Worm (Caenorhabditis elegans): ENCODE data around the gene cah-4.

DNA sequence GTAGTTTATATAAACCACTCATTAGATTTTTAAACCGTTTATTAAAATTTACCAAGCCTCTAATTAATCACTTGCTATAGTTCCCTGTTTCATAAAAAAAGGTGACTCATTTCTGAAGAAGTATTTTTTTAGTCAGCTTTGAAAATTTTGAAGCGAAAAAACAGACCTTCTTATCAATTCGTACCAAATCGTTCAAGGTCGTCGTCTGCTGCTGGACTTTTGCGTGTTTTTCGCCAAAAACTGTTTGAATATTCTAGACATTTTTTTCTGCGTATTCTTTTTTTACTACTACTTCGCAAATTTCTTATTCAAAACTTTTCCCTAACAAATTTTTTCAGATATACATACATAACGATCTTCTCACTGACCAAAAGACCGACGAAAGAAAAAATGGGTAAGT, at the start of gene cah-4:
- TF ChIP-seq cebp-2 (GFP tag; IDR thresholded peaks at IDR 0.05), result no peak
- TF ChIP-seq lin-54 (GFP tag; optimal IDR thresholded peaks at IDR 0.05), result no peak
- no peak for TF ChIP-seq F49E8.2 (tag; optimal IDR thresholded peaks at IDR 0.05; ENCODE audit: insufficient read depth)
- TF ChIP-seq nhr-27 (tag; optimal IDR thresholded peaks at IDR 0.05), result no peak
